Fruit fly (Drosophila melanogaster): ENCODE data around the gene CG18731.

The CG18731 gene

DNA sequence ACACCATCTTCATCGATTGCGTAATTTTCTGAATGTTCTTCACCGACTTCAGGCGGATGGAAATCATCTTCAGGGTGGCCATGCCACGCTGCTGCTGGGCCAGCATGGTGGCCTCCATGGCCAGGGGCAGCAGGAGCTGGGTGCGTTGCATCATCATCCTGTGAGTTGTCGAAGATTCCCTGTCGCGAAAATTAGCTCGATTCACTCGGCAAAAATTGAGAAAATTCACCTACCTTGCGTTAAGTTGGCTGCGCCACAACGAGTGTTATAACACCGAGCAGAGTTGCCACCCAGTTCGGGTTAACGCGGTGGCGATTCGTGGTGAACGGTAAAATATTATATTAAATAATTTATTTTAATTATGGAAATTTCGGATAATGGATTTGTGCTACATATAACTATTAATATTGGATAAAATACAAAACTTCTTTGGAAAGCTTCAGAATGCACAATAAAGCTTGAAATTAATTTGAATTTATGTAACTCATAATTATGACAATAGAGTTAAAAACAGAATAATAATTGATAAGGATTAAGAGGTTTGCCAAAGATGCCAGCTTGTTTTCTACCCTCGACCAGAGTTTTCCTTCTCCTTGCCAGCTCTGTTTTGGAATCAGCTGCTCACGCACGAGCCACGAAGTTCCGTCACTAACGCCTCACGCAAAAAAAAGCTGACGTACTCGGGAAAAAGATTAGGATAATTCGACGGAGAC lies 23.9 kb downstream of the CG18731 start, which contains the start of the genes ATPsyngamma and yata (continued):
- TF ChIP-seq inv (GFP tag; IDR thresholded peaks at IDR 0.05; ENCODE audit: partially characterized antibody) (peak; percentile 75), CG4820 (GFP tag; optimal IDR thresholded peaks at IDR 0.05) (no peak), mld (GFP tag; IDR thresholded peaks at IDR 0.05; ENCODE audit: partially characterized antibody) (0 out of 3 replicates have a peak, but pooled peaks have one; percentile 36), YL-1 (GFP tag; optimal IDR thresholded peaks at IDR 0.05) (peak; percentile 92), insv (GFP tag; optimal IDR thresholded peaks at IDR 0.05) (peak in 1 of 2 experiments; percentile 30), sisA (GFP tag; IDR thresholded peaks at IDR 0.05) (0 out of 2 replicates have a peak, but pooled peaks have one; percentile 28), CG8944 (GFP tag; optimal IDR thresholded peaks at IDR 0.05) (no peak), CG2116 (GFP tag; optimal IDR thresholded peaks at IDR 0.05) (peak; percentile 30), Scr (GFP tag; IDR thresholded peaks at IDR 0.05; ENCODE audit: partially characterized antibody) (peak; percentile 78), CG13624 (GFP tag; optimal IDR thresholded peaks at IDR 0.05) (peak; percentile 19), CG42726 (GFP tag; IDR thresholded peaks at IDR 0.05; ENCODE audit: partially characterized antibody) (peak; percentile 16; the same call in 1 of the 2 replicates), crp (GFP tag; optimal IDR thresholded peaks at IDR 0.05) (peak; percentile 69 to 93), CG6654 (GFP tag; optimal IDR thresholded peaks at IDR 0.05) (no peak), sug (tag; optimal IDR thresholded peaks at IDR 0.05) (peak; percentile 54), stwl (tag; optimal IDR thresholded peaks at IDR 0.05) (peak; percentile 17), Max (GFP tag; optimal IDR thresholded peaks at IDR 0.05) (peak; percentile 27), lbe (GFP tag; optimal IDR thresholded peaks at IDR 0.05) (no peak), CG10267 (tag; optimal IDR thresholded peaks at IDR 0.05) (peak; percentile 45), gcm2 (GFP tag; optimal IDR thresholded peaks at IDR 0.05) (no peak), CG31441 (GFP tag; IDR thresholded peaks at IDR 0.05) (no peak; the same call in 1 of the 2 replicates), Elba2 (GFP tag; optimal IDR thresholded peaks at IDR 0.05) (peak; percentile 9), CG2120 (GFP tag; optimal IDR thresholded peaks at IDR 0.05) (peak; percentile 21), CTCF (GFP tag; optimal IDR thresholded peaks at IDR 0.05) (peak; percentile 9), klu (GFP tag; IDR thresholded peaks at IDR 0.05) (no peak), Opbp (GFP tag; IDR thresholded peaks at IDR 0.05; ENCODE audit: partially characterized antibody) (peak; percentile 99), Sry-β (GFP tag; optimal IDR thresholded peaks at IDR 0.05) (peak; percentile 41), ewg (GFP tag; optimal IDR thresholded peaks at IDR 0.05) (peak; percentile 11), TFAM (GFP tag; optimal IDR thresholded peaks at IDR 0.05) (no peak), CG34376 (GFP tag; optimal IDR thresholded peaks at IDR 0.05) (no peak), Hr51 (GFP tag; optimal IDR thresholded peaks at IDR 0.05) (no peak), Pdp1 (GFP tag; optimal IDR thresholded peaks at IDR 0.05) (peak in 1 of 2 experiments; percentile 99), chif (GFP tag; optimal IDR thresholded peaks at IDR 0.05) (no peak), lilli (GFP tag; optimal IDR thresholded peaks at IDR 0.05) (peak; percentile 29), pan (optimal IDR thresholded peaks at IDR 0.05) (no peak), pan (GFP tag; optimal IDR thresholded peaks at IDR 0.05 in 1 of 2, IDR thresholded peaks at IDR 0.05 in 1 of 2) (no peak), pita (GFP tag; optimal IDR thresholded peaks at IDR 0.05) (no peak), prd (optimal IDR thresholded peaks at IDR 0.05) (no peak), prd (GFP tag; IDR thresholded peaks at IDR 0.05) (peak; percentile 50; the same call in 2 of the 3 replicates), CG11696 (GFP tag; IDR thresholded peaks at IDR 0.05) (no peak), oc (tag; optimal IDR thresholded peaks at IDR 0.05) (peak; percentile 67), ato (GFP tag; IDR thresholded peaks at IDR 0.05; ENCODE audit: partially characterized antibody) (peak; percentile 55), zf30C (GFP tag; optimal IDR thresholded peaks at IDR 0.05) (no peak), CG7963 (GFP tag; IDR thresholded peaks at IDR 0.05; ENCODE audit: partially characterized antibody) (peak; percentile 49; the same call in 2 of the 3 replicates), CG17359 (tag; optimal IDR thresholded peaks at IDR 0.05) (peak; percentile 38), dimm (GFP tag; IDR thresholded peaks at IDR 0.05) (no peak), H2.0 (GFP tag; IDR thresholded peaks at IDR 0.05) (no peak), grau (tag; optimal IDR thresholded peaks at IDR 0.05) (peak; percentile 49), NC2α (GFP tag; optimal IDR thresholded peaks at IDR 0.05) (no peak), CG33557 (GFP tag; optimal IDR thresholded peaks at IDR 0.05) (peak; percentile 43)

Data from whole organism, embryonic.